Worm (Caenorhabditis elegans): Measurements from ENCODE around the gene tpst-1.

tpst-1 gene

DNA sequence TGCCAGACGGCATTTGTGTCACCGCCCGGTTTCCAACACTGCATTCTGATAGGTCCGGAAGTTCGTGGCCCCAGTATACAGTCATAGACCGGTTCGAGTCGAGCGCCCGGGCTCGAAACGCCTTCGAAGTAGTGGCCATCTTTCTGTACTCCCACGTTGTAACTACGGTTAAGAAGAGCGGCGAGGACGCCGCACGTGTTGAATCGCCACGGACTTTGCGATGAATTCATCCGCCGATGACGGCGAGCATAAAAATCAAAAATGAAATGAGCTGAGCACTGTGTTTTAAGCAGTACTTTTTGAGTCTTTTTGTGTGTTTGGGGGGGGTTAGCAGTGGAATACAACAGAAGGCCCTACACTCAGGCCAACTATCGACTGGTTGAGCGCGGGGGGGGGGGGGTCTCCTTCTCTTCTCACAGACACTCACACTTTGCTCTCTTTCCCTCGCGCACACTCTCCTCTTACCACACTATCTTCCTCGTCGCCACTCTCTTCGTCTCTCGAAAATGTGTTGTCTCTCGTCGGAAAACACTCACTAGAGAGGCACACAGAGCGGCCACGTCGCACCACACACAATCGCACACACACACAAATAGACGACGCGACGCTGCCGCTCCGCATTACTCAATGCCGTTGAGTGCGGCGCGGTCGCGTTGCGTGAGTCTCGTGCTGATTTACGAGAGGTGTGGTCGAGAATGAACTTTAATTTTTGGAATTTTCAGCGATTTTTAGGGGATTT, 53.7 kb downstream of the tpst-1 start, which contains the start of gene epc-1 (continued):
- TF ChIP-seq lim-6 (tag; optimal IDR thresholded peaks at IDR 0.05) (no peak), K09A11.1 (tag; optimal IDR thresholded peaks at IDR 0.05; ENCODE audit: insufficient read depth) (peak; percentile 10), ahr-1 (tag; optimal IDR thresholded peaks at IDR 0.05) (no peak), nhr-11 (tag; optimal IDR thresholded peaks at IDR 0.05) (no peak), ref-2 (tag; optimal IDR thresholded peaks at IDR 0.05) (peak; percentile 90), ceh-2 (tag; optimal IDR thresholded peaks at IDR 0.05) (peak; percentile 33), T23F11.4 (GFP tag; optimal IDR thresholded peaks at IDR 0.05) (peak; percentile 40), ztf-16 (tag; optimal IDR thresholded peaks at IDR 0.05) (no peak), nhr-232 (tag; optimal IDR thresholded peaks at IDR 0.05) (no peak), tbx-7 (tag; optimal IDR thresholded peaks at IDR 0.05) (no peak), ceh-48 (tag; optimal IDR thresholded peaks at IDR 0.05) (peak; percentile 32), unc-42 (tag; optimal IDR thresholded peaks at IDR 0.05) (peak; percentile 64), sox-2 (GFP tag; IDR thresholded peaks at IDR 0.05) (no peak; the same call in 1 of the 2 replicates), pros-1 (tag; optimal IDR thresholded peaks at IDR 0.05) (peak; percentile 47), ceh-14 (tag; optimal IDR thresholded peaks at IDR 0.05) (peak; percentile 63), hlh-15 (tag; optimal IDR thresholded peaks at IDR 0.05) (no peak), unc-86 (tag; optimal IDR thresholded peaks at IDR 0.05) (peak; percentile 14), hlh-6 (tag; optimal IDR thresholded peaks at IDR 0.05) (no peak), sdc-2 (tag; optimal IDR thresholded peaks at IDR 0.05) (peak; percentile 45), ceh-30 (tag; optimal IDR thresholded peaks at IDR 0.05) (no peak), K02D7.2 (tag; optimal IDR thresholded peaks at IDR 0.05) (no peak), eyg-1 (tag; optimal IDR thresholded peaks at IDR 0.05) (peak; percentile 15), odd-2 (tag; optimal IDR thresholded peaks at IDR 0.05) (no peak), dmd-4 (tag; optimal IDR thresholded peaks at IDR 0.05; ENCODE audit: borderline replicate concordance) (no peak), hlh-8 (tag; optimal IDR thresholded peaks at IDR 0.05) (peak; percentile 8), rnt-1 (tag; optimal IDR thresholded peaks at IDR 0.05) (peak; percentile 42), ceh-31 (tag; optimal IDR thresholded peaks at IDR 0.05) (peak; percentile 81), mec-3 (tag; optimal IDR thresholded peaks at IDR 0.05; ENCODE audit: borderline replicate concordance) (no peak)

DNA sequence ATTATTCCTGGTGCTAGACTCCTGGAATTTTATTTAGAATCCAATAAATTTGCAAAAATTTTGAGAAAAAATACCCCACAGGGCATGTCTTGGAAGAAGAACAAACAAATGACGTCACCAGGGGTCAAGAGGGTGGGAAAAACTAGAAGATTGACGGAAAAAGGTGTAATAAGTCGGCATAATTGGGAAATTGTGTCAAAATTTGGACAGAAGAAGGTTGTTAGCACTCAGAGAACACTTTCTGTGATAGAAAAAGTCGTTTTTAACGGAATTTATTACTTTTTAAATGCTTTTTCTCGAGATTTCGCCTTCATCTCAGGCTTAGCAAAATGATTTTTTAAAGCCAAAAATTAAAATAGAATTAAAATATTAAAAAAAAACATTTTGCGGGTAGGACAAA, 54.8 kb downstream of the tpst-1 start:
- no peak for TF ChIP-seq pros-1 (tag; optimal IDR thresholded peaks at IDR 0.05)
- TF ChIP-seq pha-4 (tag; optimal IDR thresholded peaks at IDR 0.05): no peak
- TF ChIP-seq ceh-14 (tag; optimal IDR thresholded peaks at IDR 0.05): no peak
- TF ChIP-seq F13H6.1 (tag; optimal IDR thresholded peaks at IDR 0.05): no peak
- no peak for TF ChIP-seq ceh-19 (GFP tag; optimal IDR thresholded peaks at IDR 0.05)
- no peak for TF ChIP-seq nhr-11 (tag; optimal IDR thresholded peaks at IDR 0.05)

DNA sequence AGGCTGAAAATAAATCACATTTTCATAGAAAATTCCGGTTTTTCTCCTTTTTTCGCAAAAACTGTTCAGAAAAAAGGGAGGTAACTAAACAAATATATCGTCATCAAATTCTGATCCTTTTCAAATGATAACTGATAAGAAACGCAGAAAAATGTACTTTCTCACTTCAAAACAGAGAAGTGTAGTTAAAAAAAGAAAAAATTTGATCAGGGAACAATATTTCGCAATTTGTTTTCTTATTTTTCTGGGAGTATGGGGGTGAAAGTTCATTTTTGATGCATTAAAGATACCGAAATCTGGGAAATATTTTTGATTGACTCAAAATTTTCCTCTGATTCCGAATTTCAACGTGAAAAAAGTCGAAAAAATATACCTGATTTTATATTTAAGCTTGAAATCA, 55.9 kb downstream of the tpst-1 start:
- no peak for TF ChIP-seq ama-1 (optimal IDR thresholded peaks at IDR 0.05)
- TF ChIP-seq npax-4 (tag; optimal IDR thresholded peaks at IDR 0.05): no peak
- no peak for TF ChIP-seq fax-1 (tag; optimal IDR thresholded peaks at IDR 0.05)
- no peak for TF ChIP-seq nhr-232 (tag; optimal IDR thresholded peaks at IDR 0.05)
- no peak for TF ChIP-seq gmeb-2 (tag; optimal IDR thresholded peaks at IDR 0.05)
- TF ChIP-seq C08G9.2 (tag; optimal IDR thresholded peaks at IDR 0.05): no peak
- no peak for TF ChIP-seq odd-2 (tag; optimal IDR thresholded peaks at IDR 0.05)
- TF ChIP-seq unc-86 (tag; optimal IDR thresholded peaks at IDR 0.05): no peak
- no peak for TF ChIP-seq zip-5 (tag; optimal IDR thresholded peaks at IDR 0.05)
